Worm (Caenorhabditis elegans): Measurements from ENCODE around the gene mat-3.

mat-3 gene

ce11 chrIII:483556-483955 is 8.3 kb downstream of the mat-3 start, which contains the start of gene F10C5.3:
TSS of gene F10C5.3 (plus strand) at chrIII:483868.
- TF ChIP-seq C38D4.7 (GFP tag; optimal IDR thresholded peaks at IDR 0.05) (no peak), zip-5 (tag; optimal IDR thresholded peaks at IDR 0.05) (no peak), unc-86 (tag; optimal IDR thresholded peaks at IDR 0.05) (no peak), ceh-18 (tag; optimal IDR thresholded peaks at IDR 0.05) (no peak), pha-2 (tag; optimal IDR thresholded peaks at IDR 0.05) (no peak), F13H6.1 (tag; optimal IDR thresholded peaks at IDR 0.05) (no peak), ceh-14 (tag; optimal IDR thresholded peaks at IDR 0.05) (no peak), pax-1 (tag; optimal IDR thresholded peaks at IDR 0.05) (no peak), ceh-45 (GFP tag; IDR thresholded peaks at IDR 0.05) (no peak), mec-3 (tag; optimal IDR thresholded peaks at IDR 0.05; ENCODE audit: borderline replicate concordance) (no peak), lin-11 (tag; optimal IDR thresholded peaks at IDR 0.05) (no peak), ceh-30 (tag; optimal IDR thresholded peaks at IDR 0.05) (no peak), Y22D7AL.16 (tag; optimal IDR thresholded peaks at IDR 0.05) (no peak), hlh-13 (GFP tag; optimal IDR thresholded peaks at IDR 0.05) (no peak), hlh-8 (tag; optimal IDR thresholded peaks at IDR 0.05) (no peak)

ce11 chrIII:486077-486597 is 10.9 kb downstream of the mat-3 start, which contains the start of gene nlp-32:
TSS of gene nlp-32 (minus strand) at chrIII:486547.
- TF ChIP-seq ceh-6 (GFP tag; optimal IDR thresholded peaks at IDR 0.05) (no peak), eyg-1 (tag; optimal IDR thresholded peaks at IDR 0.05) (no peak), syd-9 (tag; optimal IDR thresholded peaks at IDR 0.05) (no peak), ceh-18 (tag; optimal IDR thresholded peaks at IDR 0.05) (no peak), ets-4 (tag; optimal IDR thresholded peaks at IDR 0.05) (no peak), dmd-4 (tag; optimal IDR thresholded peaks at IDR 0.05; ENCODE audit: borderline replicate concordance) (no peak), K09A11.1 (tag; optimal IDR thresholded peaks at IDR 0.05; ENCODE audit: insufficient read depth) (no peak), sdc-2 (tag; optimal IDR thresholded peaks at IDR 0.05) (no peak), hlh-13 (GFP tag; optimal IDR thresholded peaks at IDR 0.05) (no peak), pax-1 (tag; optimal IDR thresholded peaks at IDR 0.05) (no peak), unc-42 (tag; optimal IDR thresholded peaks at IDR 0.05) (no peak), sox-4 (tag; optimal IDR thresholded peaks at IDR 0.05) (no peak), ceh-19 (GFP tag; optimal IDR thresholded peaks at IDR 0.05) (no peak), npax-4 (tag; optimal IDR thresholded peaks at IDR 0.05) (no peak), sox-2 (GFP tag; IDR thresholded peaks at IDR 0.05) (no peak), ceh-14 (tag; optimal IDR thresholded peaks at IDR 0.05) (no peak), ama-1 (optimal IDR thresholded peaks at IDR 0.05) (no peak)

ce11 chrIII:488464-488863 is 13.2 kb downstream of the mat-3 start, which contains the start of gene F30H5.5:
TSS of gene F30H5.5 (plus strand) at chrIII:488764.
- TF ChIP-seq ceh-18 (tag; optimal IDR thresholded peaks at IDR 0.05) (no peak), hlh-6 (tag; optimal IDR thresholded peaks at IDR 0.05) (no peak), npax-4 (tag; optimal IDR thresholded peaks at IDR 0.05) (no peak), hlh-8 (tag; optimal IDR thresholded peaks at IDR 0.05) (no peak), pha-4 (tag; optimal IDR thresholded peaks at IDR 0.05) (no peak), pag-3 (tag; optimal IDR thresholded peaks at IDR 0.05; ENCODE audit: borderline replicate concordance) (no peak), elt-4 (tag; optimal IDR thresholded peaks at IDR 0.05) (no peak), unc-86 (tag; optimal IDR thresholded peaks at IDR 0.05) (no peak), nfya-1 (tag; optimal IDR thresholded peaks at IDR 0.05) (no peak), gmeb-2 (tag; optimal IDR thresholded peaks at IDR 0.05) (no peak), ceh-31 (tag; optimal IDR thresholded peaks at IDR 0.05) (no peak), dve-1 (tag; optimal IDR thresholded peaks at IDR 0.05) (no peak), dmd-4 (tag; optimal IDR thresholded peaks at IDR 0.05; ENCODE audit: borderline replicate concordance) (no peak), nhr-232 (tag; optimal IDR thresholded peaks at IDR 0.05) (no peak), tbx-7 (tag; optimal IDR thresholded peaks at IDR 0.05) (no peak), ceh-6 (GFP tag; optimal IDR thresholded peaks at IDR 0.05) (no peak), ceh-2 (tag; optimal IDR thresholded peaks at IDR 0.05) (no peak)

All from whole organism, late embryonic.